Fruit fly (Drosophila melanogaster) whole organism, embryonic: ENCODE measurements around the gene usp.

Experiments used
- Asciz ChIP-seq: fragments of 200-800 bp; sonication (Bioruptor generic); optimal IDR thresholded peaks from 2 replicates; lab custom pipeline; 2017; ENCODE audit warnings: missing biosample characterization, mild to moderate bottlenecking, missing genetic modification characterization, missing genetic modification reagents
- BtbVII ChIP-seq: fragments of 200-800 bp; sonication (Bioruptor generic); optimal IDR thresholded peaks from 3 replicates; lab custom pipeline; 2017; ENCODE audit warnings: missing biosample characterization, mild to moderate bottlenecking, missing genetic modification characterization
- Bteb2 ChIP-seq: fragments of 200-800 bp; sonication (Bioruptor generic); optimal IDR thresholded peaks from 2 replicates; lab custom pipeline; 2016; ENCODE audit warnings: missing biosample characterization, missing genetic modification characterization
- CG10209 ChIP-seq: fragments of 200-800 bp; sonication (Bioruptor generic); optimal IDR thresholded peaks from 3 replicates; lab custom pipeline; 2017; ENCODE audit warnings: missing biosample characterization, mild to moderate bottlenecking, missing genetic modification characterization, missing genetic modification reagents
- CG10543 ChIP-seq: fragments of 200-800 bp; sonication (Bioruptor generic); optimal IDR thresholded peaks from 3 replicates; lab custom pipeline; 2017; ENCODE audit warnings: missing biosample characterization, mild to moderate bottlenecking, missing genetic modification characterization, moderate library complexity
- CG11456 ChIP-seq: fragments of 200-800 bp; sonication (Bioruptor generic); IDR thresholded peaks from 3 replicates; pipeline ENCODE4 v1.3.6; 2022; ENCODE audit warnings: missing biosample characterization, missing genetic modification characterization
- CG14441 ChIP-seq: fragments of 200-800 bp; sonication (Bioruptor generic); IDR thresholded peaks from 2 replicates; pipeline ENCODE4 v1.3.6; 2022; ENCODE audit warnings: missing biosample characterization, missing genetic modification characterization
- CG17385 ChIP-seq: fragments of 200-800 bp; sonication (Bioruptor generic); optimal IDR thresholded peaks from 3 replicates; lab custom pipeline; 2018; ENCODE audit warnings: missing biosample characterization, mild to moderate bottlenecking, missing genetic modification characterization
- CG17802 ChIP-seq: fragments of 200-800 bp; sonication (Bioruptor generic); optimal IDR thresholded peaks from 2 replicates; lab custom pipeline; 2018; ENCODE audit warnings: missing biosample characterization, mild to moderate bottlenecking, missing genetic modification characterization, moderate library complexity
- CG18599 ChIP-seq: fragments of 200-800 bp; sonication (Bioruptor generic); optimal IDR thresholded peaks from 3 replicates; lab custom pipeline; 2017; ENCODE audit warnings: missing biosample characterization, missing genetic modification characterization, mild to moderate bottlenecking, moderate library complexity, missing genetic modification reagents
- CG2889 ChIP-seq: fragments of 200-800 bp; sonication (Bioruptor generic); IDR thresholded peaks from 3 replicates; pipeline ENCODE4 v1.3.6; 2022; ENCODE audit warnings: missing biosample characterization, missing genetic modification characterization
- CG3065 ChIP-seq: fragments of 200-800 bp; sonication (Bioruptor generic); optimal IDR thresholded peaks from 2 replicates; lab custom pipeline; 2016; ENCODE audit warnings: missing biosample characterization, missing genetic modification characterization
- CG3726 ChIP-seq: fragments of 200-800 bp; sonication (Bioruptor generic); IDR thresholded peaks from 3 replicates; pipeline ENCODE4, ENCODE4 v1.3.6; 2022; ENCODE audit warnings: missing biosample characterization, missing genetic modification characterization
- CG4282 ChIP-seq: fragments of 200-800 bp; sonication (Bioruptor generic); optimal IDR thresholded peaks from 2 replicates; lab custom pipeline; 2016; ENCODE audit warnings: missing biosample characterization, missing genetic modification characterization
- CG6654 ChIP-seq: fragments of 200-800 bp; sonication (Bioruptor generic); optimal IDR thresholded peaks from 2 replicates; lab custom pipeline; 2017; ENCODE audit warnings: missing biosample characterization, mild to moderate bottlenecking, missing genetic modification characterization
- CG6689 ChIP-seq: fragments of 200-800 bp; sonication (Bioruptor generic); IDR thresholded peaks from 2 replicates; pipeline ENCODE4 v1.3.6; 2022; ENCODE audit warnings: missing biosample characterization, missing genetic modification characterization
- CG6791 ChIP-seq: fragments of 200-800 bp; sonication (Bioruptor generic); IDR thresholded peaks from 3 replicates; pipeline ENCODE4 v1.3.6; 2022; ENCODE audit warnings: missing biosample characterization, missing genetic modification characterization; ENCODE audit not compliant: partially characterized antibody
- CG7786 ChIP-seq: fragments of 200-800 bp; sonication (Bioruptor generic); optimal IDR thresholded peaks from 2 replicates; lab custom pipeline; 2016; ENCODE audit warnings: missing biosample characterization, missing genetic modification characterization
- CkIIα-i1 ChIP-seq: fragments of 200-800 bp; sonication (Bioruptor generic); IDR thresholded peaks from 2 replicates; pipeline ENCODE4 v1.3.6; 2022; ENCODE audit warnings: missing biosample characterization, missing genetic modification characterization
- D19B ChIP-seq: fragments of 200-800 bp; sonication (Bioruptor generic); optimal IDR thresholded peaks from 2 replicates; lab custom pipeline; 2017; ENCODE audit warnings: missing biosample characterization, mild to moderate bottlenecking, missing genetic modification characterization
- Drgx ChIP-seq: fragments of 200-800 bp; sonication (Bioruptor generic); IDR thresholded peaks from 2 replicates; pipeline ENCODE4 v1.3.6; 2022; ENCODE audit warnings: missing biosample characterization, missing genetic modification characterization
- ERR ChIP-seq: fragments of 200-800 bp; sonication (Bioruptor generic); optimal IDR thresholded peaks from 2 replicates; lab custom pipeline; 2016; ENCODE audit warnings: missing biosample characterization, missing genetic modification characterization
- Gug ChIP-seq: fragments of 200-800 bp; sonication (Bioruptor generic); IDR thresholded peaks from 4 replicates; pipeline ENCODE4 v1.3.6; 2022; ENCODE audit warnings: missing biosample characterization, missing genetic modification characterization
- Hmx ChIP-seq: fragments of 200-800 bp; sonication (Bioruptor generic); optimal IDR thresholded peaks from 2 replicates; lab custom pipeline; 2016; ENCODE audit warnings: missing biosample characterization, missing genetic modification characterization
- MESR4 ChIP-seq: fragments of 200-800 bp; sonication (Bioruptor generic); optimal IDR thresholded peaks from 2 replicates; lab custom pipeline; 2018; ENCODE audit warnings: missing biosample characterization, mild to moderate bottlenecking, missing genetic modification characterization, moderate library complexity
- Med ChIP-seq: fragments of 200-800 bp; sonication (Bioruptor generic); peaks from one replicate; lab custom pipeline; 2016; ENCODE audit warnings: missing biosample characterization, missing genetic modification characterization, mild to moderate bottlenecking, inconsistent platforms, moderate library complexity
- Rx ChIP-seq: fragments of 200-800 bp; sonication (Bioruptor generic); IDR thresholded peaks from 2 replicates; pipeline ENCODE4 v1.3.6; 2022; ENCODE audit warnings: missing biosample characterization, missing genetic modification characterization
- Six4 ChIP-seq: fragments of 200-800 bp; sonication (Bioruptor generic); optimal IDR thresholded peaks from 2 replicates; lab custom pipeline; 2016; ENCODE audit warnings: missing biosample characterization, missing genetic modification characterization
- Stat92E ChIP-seq, 3 experiments: fragments of >200 bp in 2 of 3; fragments of 200-800 bp in 1 of 3; sonication (Bioruptor generic) in 1 of 3; optimal IDR thresholded peaks; 2 replicates each; lab custom pipeline; 2017 to 2019; ENCODE audit warnings: missing biosample characterization in 3 of 3, missing genetic modification characterization in 3 of 3, mild to moderate bottlenecking in 1 of 3, moderate library complexity in 1 of 3
- TFAM ChIP-seq: fragments of 200-800 bp; sonication (Bioruptor generic); optimal IDR thresholded peaks from 2 replicates; lab custom pipeline; 2017; ENCODE audit warnings: missing biosample characterization, missing genetic modification characterization, inconsistent platforms
- Xrp1 ChIP-seq: fragments of 200-800 bp; sonication (Bioruptor generic); IDR thresholded peaks from 2 replicates; pipeline ENCODE4 v1.3.6; 2022; ENCODE audit warnings: missing biosample characterization, missing genetic modification characterization
- amos ChIP-seq: fragments of 200-800 bp; sonication (Bioruptor generic); IDR thresholded peaks from 2 replicates; pipeline ENCODE4 v1.3.6; 2022; ENCODE audit warnings: missing biosample characterization, missing genetic modification characterization; ENCODE audit not compliant: partially characterized antibody
- cato ChIP-seq: fragments of 200-800 bp; sonication (Bioruptor generic); optimal IDR thresholded peaks from 2 replicates; lab custom pipeline; 2016; ENCODE audit warnings: missing biosample characterization, missing genetic modification characterization, borderline replicate concordance
- cg ChIP-seq: fragments of 200-800 bp; sonication (Bioruptor generic); optimal IDR thresholded peaks from 3 replicates; lab custom pipeline; 2019; ENCODE audit warnings: missing biosample characterization, mild to moderate bottlenecking, missing genetic modification characterization, moderate library complexity
- chm ChIP-seq: fragments of 200-800 bp; sonication (Bioruptor generic); IDR thresholded peaks from 2 replicates; pipeline ENCODE4 v1.3.6; 2022; ENCODE audit warnings: missing biosample characterization, missing genetic modification characterization
- dm ChIP-seq: fragments of 200-800 bp; sonication (Bioruptor generic); optimal IDR thresholded peaks from 3 replicates; lab custom pipeline; 2016; ENCODE audit warnings: missing biosample characterization, missing genetic modification characterization
- jigr1 ChIP-seq: fragments of 200-800 bp; sonication (Bioruptor generic); IDR thresholded peaks from 3 replicates; pipeline ENCODE4 v1.3.6; 2022; ENCODE audit warnings: missing biosample characterization, missing genetic modification characterization
- jing ChIP-seq: fragments of 200-800 bp; sonication (Bioruptor generic); optimal IDR thresholded peaks from 2 replicates; lab custom pipeline; 2018; ENCODE audit warnings: missing biosample characterization, mild to moderate bottlenecking, missing genetic modification characterization
- kah ChIP-seq: fragments of 200-800 bp; sonication (Bioruptor generic); optimal IDR thresholded peaks from 2 replicates; lab custom pipeline; 2018; ENCODE audit warnings: missing biosample characterization, mild to moderate bottlenecking, missing genetic modification characterization
- nerfin-1 ChIP-seq: fragments of 200-800 bp; sonication (Bioruptor generic); optimal IDR thresholded peaks from 3 replicates; lab custom pipeline; 2019; ENCODE audit warnings: missing biosample characterization, mild to moderate bottlenecking, missing genetic modification characterization, moderate library complexity
- org-1 ChIP-seq: fragments of 200-800 bp; sonication (Bioruptor generic); optimal IDR thresholded peaks from 2 replicates; lab custom pipeline; 2017; ENCODE audit warnings: missing biosample characterization, missing genetic modification characterization
- pb ChIP-seq: fragments of 200-800 bp; sonication (Bioruptor generic); optimal IDR thresholded peaks from 3 replicates; lab custom pipeline; 2016; ENCODE audit warnings: missing biosample characterization, missing genetic modification characterization
- pita ChIP-seq: fragments of 200-800 bp; sonication (Bioruptor generic); optimal IDR thresholded peaks from 2 replicates; lab custom pipeline; 2017; ENCODE audit warnings: missing biosample characterization, mild to moderate bottlenecking, missing genetic modification characterization
- sd ChIP-seq: fragments of 200-800 bp; sonication (Bioruptor generic); optimal IDR thresholded peaks from 3 replicates; lab custom pipeline; 2018; ENCODE audit warnings: missing biosample characterization, mild to moderate bottlenecking, missing genetic modification characterization, moderate library complexity
- unpg ChIP-seq: fragments of 200-800 bp; sonication (Bioruptor generic); optimal IDR thresholded peaks from 3 replicates; lab custom pipeline; 2018; ENCODE audit warnings: missing biosample characterization, mild to moderate bottlenecking, missing genetic modification characterization, moderate library complexity

The usp gene

dm6 chrX:2073325-2073724 lies 31.2 kb upstream of the usp start, which contains the start of gene CG4199 (continued):
- TF ChIP-seq CG6791 (GFP tag; lab: Robert Waterston, UW) (peak; percentile 36; the same call in 1 of the 3 replicates), pb (GFP tag; lab: Kevin White, UChicago) (no peak), D19B (GFP tag; lab: Kevin White, UChicago) (no peak), CG10209 (GFP tag; lab: Kevin White, UChicago) (no peak), pita (peak; percentile 19), BtbVII (GFP tag; lab: Kevin White, UChicago) (no peak)

dm6 chrX:2071878-2072817 lies 30.0 kb upstream of the usp start, which contains the start of gene Rtca:
Rtca (plus strand) TSS chrX:2072413.
- TF ChIP-seq CG2889 (0 out of 3 replicates have a peak, but pooled peaks have one; percentile 14), amos (GFP tag; lab: Robert Waterston, UW) (peak; percentile 23; the same call in 1 of the 2 replicates), CG6654 (peak; percentile 43), CG3726 (0 out of 3 replicates have a peak, but pooled peaks have one; percentile 62), jigr1 (GFP tag; lab: Robert Waterston, UW) (no peak), org-1 (peak; percentile 76), Asciz (GFP tag; lab: Kevin White, UChicago) (peak; percentile 48), TFAM (GFP tag; lab: Kevin White, UChicago) (no peak), CG6689 (GFP tag; lab: Robert Waterston, UW) (peak; percentile 71), CG3065 (no peak), kah (GFP tag; lab: Kevin White, UChicago) (peak; percentile 22), dm (GFP tag; lab: Kevin White, UChicago) (no peak), ERR (peak; percentile 26), CG7786 (GFP tag; lab: Kevin White, UChicago) (peak; percentile 74), CG14441 (GFP tag; lab: Robert Waterston, UW) (peak; percentile 78), Rx (GFP tag; lab: Robert Waterston, UW) (no peak; the same call in 1 of the 2 replicates), Drgx (GFP tag; lab: Robert Waterston, UW) (peak; percentile 89), nerfin-1 (tag; lab: Kevin White, UChicago) (peak; percentile 15), Hmx (GFP tag; lab: Kevin White, UChicago) (no peak), cato (no peak), chm (GFP tag; lab: Robert Waterston, UW) (no peak), Med (GFP tag; lab: Kevin White, UChicago) (peak; percentile 93), Six4 (peak; percentile 33), cg (GFP tag; lab: Kevin White, UChicago) (peak; percentile 63), CG4282 (GFP tag; lab: Kevin White, UChicago) (peak; percentile 13), CG17802 (no peak), CG18599 (GFP tag; lab: Kevin White, UChicago) (peak; percentile 93), MESR4 (GFP tag; lab: Kevin White, UChicago) (peak; percentile 12), Bteb2 (GFP tag; lab: Kevin White, UChicago) (peak; percentile 52), unpg (GFP tag; lab: Kevin White, UChicago) (peak; percentile 75), Xrp1 (GFP tag; lab: Robert Waterston, UW) (peak; percentile 72), sd (peak; percentile 74), Gug (GFP tag; lab: Robert Waterston, UW) (peak; percentile 21; the same call in 1 of the 4 replicates), CkIIα-i1 (GFP tag; lab: Robert Waterston, UW) (no peak), CG17385 (GFP tag; lab: Kevin White, UChicago) (peak; percentile 63), CG10543 (GFP tag; lab: Kevin White, UChicago) (peak; percentile 58), Stat92E (GFP tag; optimal IDR thresholded peaks at IDR 0.05; lab: Kevin White, UChicago) (no peak), CG11456 (peak; percentile 62; the same call in 1 of the 3 replicates), jing (GFP tag; lab: Kevin White, UChicago) (peak; percentile 37)
